Fruit fly (Drosophila melanogaster): ENCODE data around the gene Nost.

dm6 chrX:9046383-9046941, 16.5 kb downstream of the Nost start:
- TF ChIP-seq CG1621 (tag; optimal IDR thresholded peaks at IDR 0.05) (no peak), CG6854 (GFP tag; optimal IDR thresholded peaks at IDR 0.05) (no peak), lz (GFP tag; optimal IDR thresholded peaks at IDR 0.05) (peak; percentile 26), CG15336 (GFP tag; IDR thresholded peaks at IDR 0.05) (0 out of 2 replicates have a peak, but pooled peaks have one; percentile 9), vri (GFP tag; optimal IDR thresholded peaks at IDR 0.05) (peak; percentile 4)

Data from whole organism, prepupa.